Worm (Caenorhabditis elegans) whole organism, young adult: ENCODE results near the gene nhr-283.

Experiments
- bed-1 ChIP-seq: fragments of 200-800 bp; sonication (Bioruptor generic); IDR thresholded peaks from 2 replicates; pipeline ENCODE4 v1.3.6; 2022; ENCODE audit warnings: missing genetic modification reagents, missing genetic modification characterization, missing compliant biosample characterization
- ets-4 ChIP-seq: fragments of 200-800 bp; sonication (Bioruptor generic); optimal IDR thresholded peaks from 2 replicates; lab custom pipeline; 2018; ENCODE audit warnings: mild to moderate bottlenecking, missing genetic modification characterization, missing compliant biosample characterization
- gei-17 ChIP-seq: fragments of 200-800 bp; sonication (Bioruptor generic); optimal IDR thresholded peaks from 2 replicates; lab custom pipeline; 2018; ENCODE audit warnings: mild to moderate bottlenecking, missing genetic modification characterization, missing compliant biosample characterization
- lin-54 ChIP-seq: fragments of 200-800 bp; sonication (Bioruptor generic); optimal IDR thresholded peaks from 2 replicates; lab custom pipeline; 2018; ENCODE audit warnings: mild to moderate bottlenecking, missing genetic modification characterization, missing compliant biosample characterization
- snpc-4 ChIP-seq, 5 experiments: fragments of 150-350 bp in 1 of 5; sonication (generic microtip) in 4 of 5; optimal IDR thresholded peaks; 2 replicates each; lab custom pipeline; 2014 to 2018; ENCODE audit warnings: missing genetic modification characterization in 5 of 5, missing biosample characterization in 3 of 5, antibody characterized with exemption in 2 of 5, mild to moderate bottlenecking in 2 of 5, missing compliant biosample characterization in 2 of 5, missing genotype in 2 of 5, moderate library complexity in 2 of 5, missing genetic modification reagents in 1 of 5

DNA sequence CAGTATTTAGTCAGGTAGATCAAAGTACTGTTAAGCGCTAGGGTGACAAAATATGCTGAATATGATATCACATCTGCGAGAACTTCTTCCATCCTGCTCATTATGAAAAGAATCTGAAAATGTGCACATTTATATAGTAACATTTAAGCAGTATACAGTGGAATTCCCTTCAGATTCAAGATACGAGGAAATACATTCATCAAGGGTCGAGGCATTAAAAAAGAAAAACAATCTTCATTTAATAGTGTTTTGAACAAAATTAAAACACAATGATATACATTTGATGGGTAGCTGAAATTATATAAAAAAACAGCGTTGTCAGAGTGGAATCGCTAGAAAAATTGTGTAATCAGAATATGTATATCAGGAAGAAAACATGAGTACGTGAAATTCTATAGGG is 40.8 kb downstream of the nhr-283 start, which contains the start of gene str-27:
- TF ChIP-seq snpc-4 (GFP tag; optimal IDR thresholded peaks at IDR 0.05; lab: Kevin White, UChicago) (no peak), snpc-4 (tag; optimal IDR thresholded peaks at IDR 0.05; lab: Kevin White, UChicago) (no peak), bed-1 (GFP tag; lab: Robert Waterston, UW) (no peak), lin-54 (no peak), gei-17 (GFP tag; lab: Kevin White, UChicago) (no peak), ets-4 (no peak)
